Worm (Caenorhabditis elegans) whole organism, midembryonic: ENCODE data around the gene srbc-55.
"Not testable (repeated sequence)": the region's sequence is repeated elsewhere in the genome, so short reads cannot be mapped to it uniquely, and the experiment has no call there.

Experiments
- T22C8.4 ChIP-seq: fragments of 200-800 bp; sonication (Bioruptor generic); IDR thresholded peaks from 2 replicates; pipeline ENCODE4 v1.3.6; 2022; ENCODE audit warnings: missing genetic modification characterization, missing compliant biosample characterization
- cog-1 ChIP-seq: sonication (generic microtip); optimal IDR thresholded peaks from 2 replicates; lab custom pipeline; 2016; ENCODE audit warnings: missing genetic modification characterization, missing compliant biosample characterization
- flt-1 ChIP-seq: fragments of 200-800 bp; sonication (Bioruptor generic); IDR thresholded peaks from 2 replicates; pipeline ENCODE4 v1.3.6; 2022; ENCODE audit warnings: missing genetic modification characterization, missing compliant biosample characterization
- klf-2 ChIP-seq: fragments of 200-800 bp; sonication (Bioruptor generic); conservative IDR thresholded peaks from 2 replicates; pipeline ENCODE4 v1.3.6; 2022; ENCODE audit warnings: missing genetic modification reagents, missing genetic modification characterization, missing compliant biosample characterization
- med-1 ChIP-seq: sonication (generic microtip); optimal IDR thresholded peaks from 2 replicates; lab custom pipeline; 2017; ENCODE audit warnings: missing genetic modification characterization, mild to moderate bottlenecking, missing compliant biosample characterization, antibody characterized with exemption, missing genetic modification reagents; ENCODE audit not compliant: insufficient read depth
- ref-1 ChIP-seq: fragments of 200-800 bp; sonication (Bioruptor generic); conservative IDR thresholded peaks from 2 replicates; pipeline ENCODE4 v1.3.6; 2022; ENCODE audit warnings: missing genetic modification reagents, missing genetic modification characterization, missing compliant biosample characterization
- tab-1 ChIP-seq: fragments of 200-800 bp; sonication (Bioruptor generic); IDR thresholded peaks from 2 replicates; pipeline ENCODE4 v1.3.6; 2022; ENCODE audit warnings: missing genetic modification characterization, missing compliant biosample characterization
- ztf-23 ChIP-seq: fragments of 200-800 bp; sonication (Bioruptor generic); IDR thresholded peaks from 2 replicates; pipeline ENCODE4 v1.3.6; 2022; ENCODE audit warnings: missing genetic modification reagents, missing genetic modification characterization, missing compliant biosample characterization
- ztf-29 ChIP-seq: fragments of 200-800 bp; sonication (Bioruptor generic); IDR thresholded peaks from 2 replicates; pipeline ENCODE4 v1.3.6; 2022; ENCODE audit warnings: missing genetic modification reagents, missing genetic modification characterization, missing compliant biosample characterization

Gene srbc-55

DNA sequence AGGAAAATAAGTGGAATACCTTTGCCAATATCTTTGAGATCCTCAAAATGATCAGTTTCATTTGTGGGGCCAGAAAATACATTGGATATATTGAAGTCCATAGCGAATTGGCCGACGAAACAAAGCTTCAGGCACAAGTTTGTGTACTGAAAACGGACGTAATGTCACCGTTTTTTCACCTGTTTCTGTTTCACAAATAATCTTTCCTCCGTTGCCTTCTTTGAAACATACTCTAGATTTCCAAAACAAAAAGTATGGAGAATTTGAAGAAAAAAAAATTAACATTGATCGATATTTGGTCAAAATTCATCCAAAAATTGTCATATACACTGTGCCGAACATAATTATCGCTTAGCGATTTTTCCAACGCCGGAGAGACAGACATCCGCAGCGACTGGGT lies 32.8 kb upstream of the srbc-55 start, which contains the start of gene srz-12:
TSS of gene srz-12 (minus strand) at position 101 of the 400 bp plus-strand sequence.
- TF ChIP-seq ztf-29 (no peak), ztf-23 (GFP tag; lab: Robert Waterston, UW) (no peak), T22C8.4 (GFP tag; lab: Robert Waterston, UW) (no peak), med-1 (GFP tag; lab: Kevin White, UChicago) (no peak), klf-2 (GFP tag; lab: Robert Waterston, UW) (no peak), ref-1 (GFP tag; lab: Robert Waterston, UW) (no peak), flt-1 (GFP tag; lab: Robert Waterston, UW) (no peak), tab-1 (GFP tag; lab: Robert Waterston, UW) (no peak), cog-1 (tag; lab: Kevin White, UChicago) (no peak)

DNA sequence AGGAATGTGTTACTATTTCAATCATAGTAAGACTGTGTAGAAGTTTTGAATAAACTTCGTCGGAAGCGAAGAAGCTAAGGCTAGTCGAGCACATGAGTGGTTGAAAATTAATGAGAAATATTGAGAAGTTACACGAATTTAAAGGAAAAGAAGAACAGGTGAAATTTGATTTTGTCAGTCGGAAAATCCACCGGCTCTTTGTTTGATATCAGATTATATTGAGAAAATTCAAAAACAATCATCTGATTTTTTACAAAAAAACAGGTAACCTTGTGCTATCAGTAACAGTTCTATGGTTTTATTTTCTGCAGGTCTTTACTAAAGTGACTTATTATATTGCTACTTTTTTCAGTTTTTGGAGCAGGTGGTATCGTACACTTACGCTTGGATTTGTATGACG lies 28.5 kb upstream of the srbc-55 start, which contains the start of gene srh-148:
TSS of gene srh-148 (minus strand) at position 101 of the 400 bp plus-strand sequence.
- TF ChIP-seq med-1 (GFP tag; lab: Kevin White, UChicago) (no peak), ztf-23 (GFP tag; lab: Robert Waterston, UW) (no peak), flt-1 (GFP tag; lab: Robert Waterston, UW) (no peak), ref-1 (GFP tag; lab: Robert Waterston, UW) (no peak), tab-1 (GFP tag; lab: Robert Waterston, UW) (no peak), cog-1 (tag; lab: Kevin White, UChicago) (no peak), ztf-29 (no peak), klf-2 (GFP tag; lab: Robert Waterston, UW) (no peak), T22C8.4 (GFP tag; lab: Robert Waterston, UW) (no peak)

- not testable (repeated sequence) for TF ChIP-seq cog-1 (tag; lab: Kevin White, UChicago); med-1 (GFP tag; lab: Kevin White, UChicago); tab-1 (GFP tag; lab: Robert Waterston, UW)
Measured at ce11 chrV:15850276-15850811, 20.5 kb upstream of the srbc-55 start, which contains the start of gene srh-147. Gene srh-147 (minus strand): TSS chrV:15850326.

ce11 chrV:15841095-15841494 lies 11.3 kb upstream of the srbc-55 start, which contains the start of gene srh-149:
Gene srh-149 (minus strand): TSS chrV:15841195.
- TF ChIP-seq cog-1 (tag; lab: Kevin White, UChicago) (no peak), T22C8.4 (GFP tag; lab: Robert Waterston, UW) (no peak), med-1 (GFP tag; lab: Kevin White, UChicago) (no peak), ztf-23 (GFP tag; lab: Robert Waterston, UW) (no peak), tab-1 (GFP tag; lab: Robert Waterston, UW) (no peak), klf-2 (GFP tag; lab: Robert Waterston, UW) (no peak), flt-1 (GFP tag; lab: Robert Waterston, UW) (no peak), ztf-29 (no peak), ref-1 (GFP tag; lab: Robert Waterston, UW) (no peak)

ce11 chrV:15833622-15834021 lies 3.8 kb upstream of the srbc-55 start, which contains the start of gene srbc-54:
Gene srbc-54 (minus strand): TSS chrV:15833722.
- no peak for TF ChIP-seq med-1 (GFP tag; lab: Kevin White, UChicago)
- no peak for TF ChIP-seq cog-1 (tag; lab: Kevin White, UChicago)

ce11 chrV:15831586-15831985 lies 1.8 kb upstream of the srbc-55 start, which contains the start of gene srbc-56:
Gene srbc-56 (minus strand): TSS chrV:15831686.
- TF ChIP-seq flt-1 (GFP tag; lab: Robert Waterston, UW): no peak
- TF ChIP-seq cog-1 (tag; lab: Kevin White, UChicago): no peak

ce11 chrV:15826110-15826509 lies 3.7 kb downstream of the srbc-55 start, which contains the start of gene srbc-51:
Gene srbc-51 (plus strand): TSS chrV:15826410.
- no peak for TF ChIP-seq T22C8.4 (GFP tag; lab: Robert Waterston, UW)
- TF ChIP-seq klf-2 (GFP tag; lab: Robert Waterston, UW): no peak
- no peak for TF ChIP-seq ztf-29
- no peak for TF ChIP-seq ref-1 (GFP tag; lab: Robert Waterston, UW)
- TF ChIP-seq flt-1 (GFP tag; lab: Robert Waterston, UW): no peak
- TF ChIP-seq cog-1 (tag; lab: Kevin White, UChicago): no peak
- no peak for TF ChIP-seq tab-1 (GFP tag; lab: Robert Waterston, UW)
- TF ChIP-seq ztf-23 (GFP tag; lab: Robert Waterston, UW): no peak
- no peak for TF ChIP-seq med-1 (GFP tag; lab: Kevin White, UChicago)

ce11 chrV:15824866-15825265 lies 4.9 kb downstream of the srbc-55 start, which contains the start of gene srbc-50:
Gene srbc-50 (minus strand): TSS chrV:15824966.
- no peak for TF ChIP-seq ref-1 (GFP tag; lab: Robert Waterston, UW)
- TF ChIP-seq med-1 (GFP tag; lab: Kevin White, UChicago): no peak
- no peak for TF ChIP-seq flt-1 (GFP tag; lab: Robert Waterston, UW)
- TF ChIP-seq tab-1 (GFP tag; lab: Robert Waterston, UW): no peak
- no peak for TF ChIP-seq T22C8.4 (GFP tag; lab: Robert Waterston, UW)
- no peak for TF ChIP-seq klf-2 (GFP tag; lab: Robert Waterston, UW)
- TF ChIP-seq ztf-29: no peak
- TF ChIP-seq ztf-23 (GFP tag; lab: Robert Waterston, UW): no peak
- no peak for TF ChIP-seq cog-1 (tag; lab: Kevin White, UChicago)

ce11 chrV:15821398-15821797 lies 8.4 kb downstream of the srbc-55 start, which contains the start of gene srbc-49:
Gene srbc-49 (plus strand): TSS chrV:15821698.
- TF ChIP-seq ref-1 (GFP tag; lab: Robert Waterston, UW) (no peak), ztf-29 (no peak), cog-1 (tag; lab: Kevin White, UChicago) (no peak), flt-1 (GFP tag; lab: Robert Waterston, UW) (no peak), med-1 (GFP tag; lab: Kevin White, UChicago) (no peak)
